Fruit fly (Drosophila melanogaster): Measurements from ENCODE around the gene otu.

dm6 chrX:8518025-8518661, 28.8 kb upstream of the otu start:
- TF ChIP-seq lz (GFP tag; optimal IDR thresholded peaks at IDR 0.05) (no peak), eg (GFP tag; IDR thresholded peaks at IDR 0.05) (peak; percentile 45; the same call in 1 of the 3 replicates), CG31627 (GFP tag; optimal IDR thresholded peaks at IDR 0.05) (no peak), Hr4 (GFP tag; optimal IDR thresholded peaks at IDR 0.05) (no peak), Blimp-1 (GFP tag; optimal IDR thresholded peaks at IDR 0.05) (no peak), Hr38 (GFP tag; optimal IDR thresholded peaks at IDR 0.05) (no peak), pdm3 (GFP tag; optimal IDR thresholded peaks at IDR 0.05) (no peak), topi (GFP tag; optimal IDR thresholded peaks at IDR 0.05) (no peak), CG10631 (GFP tag; optimal IDR thresholded peaks at IDR 0.05) (no peak), Sox15 (GFP tag; optimal IDR thresholded peaks at IDR 0.05) (no peak), achi (GFP tag; optimal IDR thresholded peaks at IDR 0.05) (no peak), CG6163 (GFP tag; IDR thresholded peaks at IDR 0.05) (peak; percentile 20; the same call in 1 of the 3 replicates)
